Worm (Caenorhabditis elegans) whole organism, L4 larva: ENCODE results near the gene mrck-1.

Source experiments
- D1046.2 ChIP-seq: fragments of 200-800 bp; sonication (Bioruptor generic); IDR thresholded peaks from 2 replicates; pipeline ENCODE4 v1.3.6; 2022; ENCODE audit warnings: missing genetic modification characterization, missing compliant biosample characterization
- F26F4.8 ChIP-seq: fragments of 200-800 bp; sonication (Bioruptor generic); conservative IDR thresholded peaks from 2 replicates; pipeline ENCODE4 v1.3.6; 2022; ENCODE audit warnings: missing genetic modification characterization, missing compliant biosample characterization
- F44E2.7 ChIP-seq: fragments of 200-800 bp; sonication (Bioruptor generic); IDR thresholded peaks from 2 replicates; pipeline ENCODE4 v2.1.2; 2022; ENCODE audit warnings: missing genetic modification characterization, missing compliant biosample characterization
- R02D3.7 ChIP-seq: fragments of 150-350 bp; sonication (generic microtip); optimal IDR thresholded peaks from 3 replicates; lab custom pipeline; 2014; ENCODE audit warnings: missing biosample characterization, missing genetic modification characterization
- T26A8.4 ChIP-seq: fragments of 200-800 bp; sonication (Bioruptor generic); IDR thresholded peaks from 2 replicates; pipeline ENCODE4 v1.3.6; 2022; ENCODE audit warnings: missing genetic modification characterization, missing compliant biosample characterization
- Y105C5A.15 ChIP-seq: fragments of 200-800 bp; sonication (Bioruptor generic); IDR thresholded peaks from 2 replicates; pipeline ENCODE4 v1.3.6; 2022; ENCODE audit warnings: missing genetic modification characterization, missing compliant biosample characterization
- ZK337.2 ChIP-seq: fragments of 200-800 bp; sonication (Bioruptor generic); IDR thresholded peaks from 2 replicates; pipeline ENCODE4 v1.3.6; 2022; ENCODE audit warnings: missing genetic modification reagents, missing genetic modification characterization, missing compliant biosample characterization
- aha-1 ChIP-seq: fragments of 150-350 bp; peaks from one replicate; lab custom pipeline; 2014; ENCODE audit warnings: missing biosample characterization, missing genetic modification characterization
- ama-1 ChIP-seq: fragments of 150-350 bp; optimal IDR thresholded peaks from 2 replicates; lab custom pipeline; 2014; ENCODE audit warnings: inconsistent platforms, mixed read lengths
- arid-1 ChIP-seq: fragments of 200-800 bp; sonication (Bioruptor generic); conservative IDR thresholded peaks from 2 replicates; pipeline ENCODE4 v1.3.6; 2022; ENCODE audit warnings: missing genetic modification reagents, missing genetic modification characterization, missing compliant biosample characterization
- ceh-28 ChIP-seq: fragments of 150-350 bp; optimal IDR thresholded peaks from 2 replicates; lab custom pipeline; 2014; ENCODE audit warnings: missing biosample characterization, missing genetic modification reagents, missing genetic modification characterization
- ceh-32 ChIP-seq: sonication (generic microtip); optimal IDR thresholded peaks from 2 replicates; lab custom pipeline; 2016; ENCODE audit warnings: mild to moderate bottlenecking, missing genetic modification characterization, missing compliant biosample characterization; ENCODE audit not compliant: poor library complexity
- ces-1 ChIP-seq: fragments of 150-350 bp; sonication (generic microtip); optimal IDR thresholded peaks from 4 replicates; lab custom pipeline; 2014; ENCODE audit warnings: missing biosample characterization, missing genetic modification reagents, missing genetic modification characterization
- cey-2 ChIP-seq: sonication (generic microtip); optimal IDR thresholded peaks from 3 replicates; lab custom pipeline; 2017; ENCODE audit warnings: missing genetic modification characterization, mild to moderate bottlenecking, missing compliant biosample characterization, antibody characterized with exemption, borderline replicate concordance; ENCODE audit not compliant: insufficient read depth
- daf-12 ChIP-seq: fragments of 150-350 bp; optimal IDR thresholded peaks from 2 replicates; lab custom pipeline; 2014; ENCODE audit warnings: missing biosample characterization, missing genetic modification reagents, missing genetic modification characterization
- daf-19 ChIP-seq: fragments of 200-800 bp; sonication (Bioruptor generic); conservative IDR thresholded peaks from 2 replicates; pipeline ENCODE4 v1.3.6; 2022; ENCODE audit warnings: missing genetic modification characterization, missing compliant biosample characterization
- daf-8 ChIP-seq: fragments of 200-800 bp; sonication (Bioruptor generic); IDR thresholded peaks from 2 replicates; pipeline ENCODE4 v1.3.6; 2022; ENCODE audit warnings: missing genetic modification characterization, missing compliant biosample characterization
- dmd-9 ChIP-seq: fragments of 200-800 bp; sonication (Bioruptor generic); IDR thresholded peaks from 2 replicates; pipeline ENCODE4 v1.3.6; 2022; ENCODE audit warnings: missing genetic modification reagents, missing genetic modification characterization, missing compliant biosample characterization
- hlh-11 ChIP-seq: fragments of 200-800 bp; sonication (Bioruptor generic); optimal IDR thresholded peaks from 2 replicates; lab custom pipeline; 2018; ENCODE audit warnings: mild to moderate bottlenecking, missing genetic modification characterization, missing compliant biosample characterization
- hlh-30 ChIP-seq: sonication (generic microtip); optimal IDR thresholded peaks from 2 replicates; lab custom pipeline; 2017; ENCODE audit warnings: antibody characterized with exemption, mild to moderate bottlenecking, missing genetic modification characterization, missing compliant biosample characterization; ENCODE audit not compliant: insufficient read depth
- hmg-1.1 ChIP-seq: fragments of 200-800 bp; sonication (Bioruptor generic); IDR thresholded peaks from 2 replicates; pipeline ENCODE4 v1.3.6; 2022; ENCODE audit warnings: missing genetic modification reagents, missing genetic modification characterization, missing compliant biosample characterization
- jun-1 ChIP-seq: fragments of 150-350 bp; optimal IDR thresholded peaks from 2 replicates; lab custom pipeline; 2014; ENCODE audit warnings: missing biosample characterization, missing genetic modification reagents, missing genetic modification characterization
- lim-7 ChIP-seq: fragments of 200-800 bp; sonication (Bioruptor generic); IDR thresholded peaks from 2 replicates; pipeline ENCODE4 v1.3.6; 2022; ENCODE audit warnings: missing genetic modification characterization, missing compliant biosample characterization
- lin-1 ChIP-seq: fragments of 200-800 bp; sonication (Bioruptor generic); IDR thresholded peaks from 2 replicates; pipeline ENCODE4 v1.3.6; 2022; ENCODE audit warnings: missing genetic modification reagents, missing genetic modification characterization, missing compliant biosample characterization
- lin-13 ChIP-seq: fragments of 150-350 bp; optimal IDR thresholded peaks from 2 replicates; lab custom pipeline; 2014; ENCODE audit warnings: missing biosample characterization, missing genetic modification reagents, missing genetic modification characterization
- lin-15B ChIP-seq: fragments of 150-350 bp; sonication (generic microtip); optimal IDR thresholded peaks from 3 replicates; lab custom pipeline; 2014; ENCODE audit warnings: missing biosample characterization, missing genetic modification characterization
- lin-39 ChIP-seq: fragments of 150-350 bp; optimal IDR thresholded peaks from 2 replicates; lab custom pipeline; 2014; ENCODE audit warnings: missing biosample characterization, missing genetic modification reagents, missing genetic modification characterization
- lsy-2 ChIP-seq, 2 experiments: fragments of 150-350 bp in 1 of 2; sonication (generic microtip) in 1 of 2; optimal IDR thresholded peaks; 2 replicates each; lab custom pipeline; 2014 to 2017; ENCODE audit warnings: missing biosample characterization in 2 of 2, missing genetic modification characterization in 2 of 2
- madf-5 ChIP-seq, 2 experiments: fragments of 200-800 bp; sonication (Bioruptor generic); IDR thresholded peaks; 2 replicates each; pipeline ENCODE4 v1.3.6; 2022; ENCODE audit warnings: missing compliant biosample characterization in 2 of 2, missing genetic modification characterization in 2 of 2
- madf-9 ChIP-seq: fragments of 200-800 bp; sonication (Bioruptor generic); conservative IDR thresholded peaks from 2 replicates; pipeline ENCODE4 v1.3.6; 2022; ENCODE audit warnings: missing genetic modification reagents, missing genetic modification characterization, missing compliant biosample characterization
- mdl-1 ChIP-seq, 2 experiments: fragments of 150-350 bp in 1 of 2; sonication (generic microtip) in 1 of 2; optimal IDR thresholded peaks; 2 replicates each; lab custom pipeline; 2014 to 2017; ENCODE audit warnings: missing biosample characterization in 2 of 2, missing genetic modification characterization in 2 of 2
- mdt-29 ChIP-seq: fragments of 200-800 bp; sonication (Bioruptor generic); IDR thresholded peaks from 2 replicates; pipeline ENCODE4 v1.3.6; 2022; ENCODE audit warnings: missing genetic modification reagents, missing genetic modification characterization, missing compliant biosample characterization
- mep-1 ChIP-seq: fragments of 150-350 bp; sonication (generic microtip); optimal IDR thresholded peaks from 3 replicates; lab custom pipeline; 2014; ENCODE audit warnings: missing biosample characterization, missing genetic modification characterization
- mxl-2 ChIP-seq: fragments of 200-800 bp; sonication (Bioruptor generic); conservative IDR thresholded peaks from 2 replicates; pipeline ENCODE4 v1.3.6; 2022; ENCODE audit warnings: missing genetic modification reagents, missing genetic modification characterization, missing compliant biosample characterization
- nhr-11 ChIP-seq: fragments of 150-350 bp; optimal IDR thresholded peaks from 2 replicates; lab custom pipeline; 2014; ENCODE audit warnings: missing biosample characterization, missing genetic modification characterization
- nhr-25 ChIP-seq: sonication (generic microtip); optimal IDR thresholded peaks from 2 replicates; lab custom pipeline; 2017; ENCODE audit warnings: missing genetic modification characterization, mild to moderate bottlenecking, missing compliant biosample characterization, antibody characterized with exemption, moderate library complexity, borderline replicate concordance; ENCODE audit not compliant: insufficient read depth
- nhr-48 ChIP-seq: sonication (generic microtip); optimal IDR thresholded peaks from 2 replicates; lab custom pipeline; 2016; ENCODE audit warnings: mild to moderate bottlenecking, missing genetic modification characterization, missing compliant biosample characterization
- nhr-6 ChIP-seq: fragments of 150-350 bp; optimal IDR thresholded peaks from 2 replicates; lab custom pipeline; 2014; ENCODE audit warnings: missing biosample characterization, missing genetic modification characterization
- nhr-77 ChIP-seq: fragments of 150-350 bp; optimal IDR thresholded peaks from 2 replicates; lab custom pipeline; 2014; ENCODE audit warnings: missing biosample characterization, missing genetic modification characterization
- pha-4 ChIP-seq, 2 experiments: fragments of 150-350 bp in 1 of 2; fragments of 200-800 bp in 1 of 2; sonication (Bioruptor generic) in 1 of 2; IDR thresholded peaks in 1 of 2; optimal IDR thresholded peaks in 1 of 2; 2 replicates each; pipeline versions ENCODE4 v1.3.6 to Lab custom; 2014 to 2022; ENCODE audit warnings: missing genetic modification characterization in 2 of 2, missing genetic modification reagents in 2 of 2, missing biosample characterization in 1 of 2, missing compliant biosample characterization in 1 of 2
- pqm-1 ChIP-seq: sonication (generic microtip); optimal IDR thresholded peaks from 2 replicates; lab custom pipeline; 2017; ENCODE audit warnings: missing biosample characterization, missing genetic modification characterization
- saeg-2 ChIP-seq: fragments of 200-800 bp; sonication (Bioruptor generic); IDR thresholded peaks from 2 replicates; pipeline ENCODE4 v1.3.6; 2022; ENCODE audit warnings: missing genetic modification reagents, missing genetic modification characterization, missing compliant biosample characterization
- snpc-1.2 ChIP-seq: fragments of 200-800 bp; sonication (Bioruptor generic); IDR thresholded peaks from 2 replicates; pipeline ENCODE4 v1.3.6; 2022; ENCODE audit warnings: missing genetic modification reagents, missing genetic modification characterization, missing compliant biosample characterization
- snpc-4 ChIP-seq: fragments of 150-350 bp; optimal IDR thresholded peaks from 2 replicates; lab custom pipeline; 2014; ENCODE audit warnings: missing biosample characterization, missing genetic modification characterization
- spr-3 ChIP-seq: fragments of 200-800 bp; sonication (Bioruptor generic); optimal IDR thresholded peaks from 2 replicates; lab custom pipeline; 2018; ENCODE audit warnings: mild to moderate bottlenecking, missing genetic modification characterization, missing compliant biosample characterization
- tag-97 ChIP-seq: fragments of 200-800 bp; sonication (Bioruptor generic); IDR thresholded peaks from 2 replicates; pipeline ENCODE4 v1.3.6; 2022; ENCODE audit warnings: missing genetic modification characterization, missing compliant biosample characterization
- unc-62 ChIP-seq, 3 experiments: fragments of 150-350 bp in 1 of 3; sonication (generic microtip); optimal IDR thresholded peaks in 2 of 3; peaks in 1 of 3; 1 replicate in 1 of 3; 2 replicates in 2 of 3; lab custom pipeline; 2014 to 2017; ENCODE audit warnings: missing biosample characterization in 3 of 3, missing genetic modification characterization in 3 of 3, missing genetic modification reagents in 3 of 3, missing genotype in 1 of 3
- vab-7 ChIP-seq: fragments of 200-800 bp; sonication (Bioruptor generic); IDR thresholded peaks from 2 replicates; pipeline ENCODE4 v1.3.6; 2022; ENCODE audit warnings: missing genetic modification reagents, missing genetic modification characterization, missing compliant biosample characterization
- zip-11 ChIP-seq: fragments of 200-800 bp; sonication (Bioruptor generic); IDR thresholded peaks from 2 replicates; pipeline ENCODE4 v1.3.6; 2022; ENCODE audit warnings: missing genetic modification characterization, missing compliant biosample characterization

Gene mrck-1

ce11 chrV:6231902-6232340 is 35.2 kb downstream of the mrck-1 start:
- TF ChIP-seq mdt-29 (GFP tag; lab: Robert Waterston, UW) = no peak
- no peak for TF ChIP-seq nhr-25 (tag; lab: Kevin White, UChicago)
- no peak for TF ChIP-seq madf-5 (GFP tag; IDR thresholded peaks at IDR 0.05; lab: Robert Waterston, UW)
- TF ChIP-seq lsy-2 (tag; optimal IDR thresholded peaks at IDR 0.05; lab: Kevin White, UChicago) = peak in 1 of 2 experiments; percentile 18
- TF ChIP-seq nhr-48 = no peak
- TF ChIP-seq lin-13 (GFP tag; lab: Kevin White, UChicago) = no peak
- no peak for TF ChIP-seq lim-7 (GFP tag; lab: Robert Waterston, UW)
- no peak for TF ChIP-seq nhr-77 (tag; lab: Kevin White, UChicago)
- no peak for TF ChIP-seq jun-1 (tag; lab: Kevin White, UChicago)
- no peak for TF ChIP-seq pha-4 (GFP tag; IDR thresholded peaks at IDR 0.05; lab: Robert Waterston, UW)
- peak; percentile 42 for TF ChIP-seq pha-4 (tag; optimal IDR thresholded peaks at IDR 0.05; lab: Kevin White, UChicago)
- peak; percentile 31 for TF ChIP-seq hlh-30 (tag; lab: Kevin White, UChicago)
- TF ChIP-seq mep-1 (tag; lab: Kevin White, UChicago) = no peak
- TF ChIP-seq aha-1 (tag; lab: Kevin White, UChicago) = peak; percentile 57
- no peak for TF ChIP-seq daf-8
- TF ChIP-seq ZK337.2 = no peak
- TF ChIP-seq nhr-11 (tag; lab: Kevin White, UChicago) = no peak
- TF ChIP-seq F44E2.7 = no peak
- no peak for TF ChIP-seq arid-1 (GFP tag; lab: Robert Waterston, UW)
- TF ChIP-seq nhr-6 (tag; lab: Kevin White, UChicago) = no peak
- no peak for TF ChIP-seq unc-62 (GFP tag; optimal IDR thresholded peaks at IDR 0.05 in 1 of 2; lab: Kevin White, UChicago)
- no peak for TF ChIP-seq unc-62 (tag; optimal IDR thresholded peaks at IDR 0.05; lab: Kevin White, UChicago)
- no peak for TF ChIP-seq ceh-28 (tag; lab: Kevin White, UChicago)
- TF ChIP-seq T26A8.4 (GFP tag; lab: Robert Waterston, UW) = no peak
- no peak for TF ChIP-seq dmd-9
- no peak for TF ChIP-seq mdl-1 (tag; optimal IDR thresholded peaks at IDR 0.05; lab: Kevin White, UChicago)
- no peak for TF ChIP-seq spr-3
- no peak for TF ChIP-seq ama-1 (lab: Kevin White, UChicago)
- TF ChIP-seq tag-97 = no peak
- no peak for TF ChIP-seq lin-1 (GFP tag; lab: Robert Waterston, UW)
- TF ChIP-seq lin-15B = no peak
- no peak for TF ChIP-seq vab-7
- no peak for TF ChIP-seq mxl-2 (GFP tag; lab: Robert Waterston, UW)
- TF ChIP-seq hlh-11 = no peak
- no peak for TF ChIP-seq pqm-1 (tag; lab: Kevin White, UChicago)
- no peak for TF ChIP-seq snpc-1.2 (GFP tag; lab: Robert Waterston, UW)

ce11 chrV:6230629-6231229 is 36.4 kb downstream of the mrck-1 start:
- TF ChIP-seq nhr-6 (tag; lab: Kevin White, UChicago) (no peak), daf-19 (GFP tag; lab: Robert Waterston, UW) (no peak), daf-12 (tag; lab: Kevin White, UChicago) (no peak), R02D3.7 (tag; lab: Kevin White, UChicago) (no peak), F26F4.8 (GFP tag; lab: Robert Waterston, UW) (no peak), cey-2 (tag; lab: Kevin White, UChicago) (no peak), snpc-4 (tag; lab: Kevin White, UChicago) (no peak), aha-1 (tag; lab: Kevin White, UChicago) (no peak), daf-8 (no peak), zip-11 (GFP tag; lab: Robert Waterston, UW) (no peak), hmg-1.1 (GFP tag; lab: Robert Waterston, UW) (0 out of 2 replicates have a peak, but pooled peaks have one; percentile 5), ceh-32 (tag; lab: Kevin White, UChicago) (no peak), hlh-30 (tag; lab: Kevin White, UChicago) (no peak), madf-9 (GFP tag; lab: Robert Waterston, UW) (no peak), vab-7 (no peak), Y105C5A.15 (GFP tag; lab: Robert Waterston, UW) (no peak), D1046.2 (GFP tag; lab: Robert Waterston, UW) (no peak), saeg-2 (GFP tag; lab: Robert Waterston, UW) (no peak), lin-39 (tag; lab: Kevin White, UChicago) (no peak), ces-1 (no peak), lin-13 (GFP tag; lab: Kevin White, UChicago) (no peak), mep-1 (tag; lab: Kevin White, UChicago) (no peak), mxl-2 (GFP tag; lab: Robert Waterston, UW) (no peak)
